Fruit fly (Drosophila melanogaster) ovary, adult (tissue): ENCODE results near the gene CG11986.

Source experiments
- CG17801 ChIP-seq: fragments of 200-800 bp; optimal IDR thresholded peaks from 2 replicates; lab custom pipeline; 2019; ENCODE audit warnings: missing biosample characterization, mild to moderate bottlenecking, missing genetic modification characterization, moderate library complexity; ENCODE audit not compliant: partially characterized antibody

The CG11986 gene

dm6 chr3R:9014859-9015466 lies at the start of gene CG11986, which contains the start of the genes Kcmf1 and Sf3b5:
TSS of gene CG11986 (plus strand) at chr3R:9015446.
TSS of gene Kcmf1 (minus strand) at chr3R:9014909.
TSS of gene Sf3b5 (minus strand) at chr3R:9015341.
- no peak for TF ChIP-seq CG17801 (GFP tag; lab: Kevin White, UChicago)

dm6 chr3R:8965546-8965945 lies 49.7 kb upstream of the CG11986 start:
- no peak for TF ChIP-seq CG17801 (GFP tag; lab: Kevin White, UChicago)

- TF ChIP-seq CG17801 (GFP tag; lab: Kevin White, UChicago) = no peak
Observed at dm6 chr3R:8966598-8966997, 48.6 kb upstream of the CG11986 start.

dm6 chr3R:8968837-8969236 lies 46.4 kb upstream of the CG11986 start:
- TF ChIP-seq CG17801 (GFP tag; lab: Kevin White, UChicago) = no peak

dm6 chr3R:8969301-8969925 lies 45.8 kb upstream of the CG11986 start:
- TF ChIP-seq CG17801 (GFP tag; lab: Kevin White, UChicago) = no peak

dm6 chr3R:8969926-8970306 lies 45.3 kb upstream of the CG11986 start:
- TF ChIP-seq CG17801 (GFP tag; lab: Kevin White, UChicago) = no peak

dm6 chr3R:8970707-8971106 lies 44.5 kb upstream of the CG11986 start:
- TF ChIP-seq CG17801 (GFP tag; lab: Kevin White, UChicago) = no peak

- no peak for TF ChIP-seq CG17801 (GFP tag; lab: Kevin White, UChicago)
Observed at dm6 chr3R:8971794-8972193, 43.5 kb upstream of the CG11986 start.

dm6 chr3R:8976073-8976593 lies 39.1 kb upstream of the CG11986 start:
- no peak for TF ChIP-seq CG17801 (GFP tag; lab: Kevin White, UChicago)

- TF ChIP-seq CG17801 (GFP tag; lab: Kevin White, UChicago) = no peak
Observed at dm6 chr3R:8978768-8979167, 36.5 kb upstream of the CG11986 start.

dm6 chr3R:8979850-8980775 lies 35.1 kb upstream of the CG11986 start:
- TF ChIP-seq CG17801 (GFP tag; lab: Kevin White, UChicago) = no peak

dm6 chr3R:8980776-8981165 lies 34.5 kb upstream of the CG11986 start, which contains the start of gene CAHbeta:
TSS of gene CAHbeta (plus strand) at chr3R:8980860.
- TF ChIP-seq CG17801 (GFP tag; lab: Kevin White, UChicago) = peak; percentile 72

- TF ChIP-seq CG17801 (GFP tag; lab: Kevin White, UChicago) = no peak
Observed at dm6 chr3R:8981209-8981996, 33.8 kb upstream of the CG11986 start.

dm6 chr3R:8984141-8984540 lies 31.1 kb upstream of the CG11986 start, which contains the start of gene RagA-B:
TSS of gene RagA-B (minus strand) at chr3R:8984315.
- TF ChIP-seq CG17801 (GFP tag; lab: Kevin White, UChicago) = no peak
